Fruit fly (Drosophila melanogaster): ENCODE data around the gene CG12213.

The CG12213 gene

DNA sequence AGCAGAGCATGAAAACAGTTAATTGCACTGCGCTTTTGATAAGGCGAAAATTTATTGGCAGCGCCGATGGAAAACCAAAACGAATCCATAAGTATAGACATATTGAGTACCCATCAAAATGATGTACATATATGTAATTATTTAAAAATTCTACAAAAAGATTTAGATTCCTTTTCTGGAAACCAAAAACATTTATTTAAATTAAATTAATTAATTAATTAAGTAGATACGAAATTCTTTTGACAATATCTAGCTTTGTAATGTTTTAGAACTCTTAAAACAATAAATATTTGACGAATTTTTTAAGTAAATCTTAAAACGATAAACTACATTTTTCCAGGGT lies 9.8 kb upstream of the CG12213 start (continued):
- TF ChIP-seq svp (GFP tag) = peak; percentile 75
- peak; percentile 50 for TF ChIP-seq CG6276 (GFP tag; optimal IDR thresholded peaks at IDR 0.05)
- no peak for TF ChIP-seq CG11294 (GFP tag; IDR thresholded peaks at IDR 0.05)
- no peak for TF ChIP-seq fd85E (GFP tag; optimal IDR thresholded peaks at IDR 0.05)
- TF ChIP-seq OdsH (GFP tag; optimal IDR thresholded peaks at IDR 0.05) = peak; percentile 9
- no peak for TF ChIP-seq CG8319 (GFP tag; optimal IDR thresholded peaks at IDR 0.05)
- no peak for TF ChIP-seq CG31627 (GFP tag; optimal IDR thresholded peaks at IDR 0.05)
- no peak for TF ChIP-seq Blimp-1 (GFP tag; optimal IDR thresholded peaks at IDR 0.05)
- peak; percentile 34 for TF ChIP-seq esn (GFP tag; optimal IDR thresholded peaks at IDR 0.05)
- no peak for TF ChIP-seq net (GFP tag; optimal IDR thresholded peaks at IDR 0.05)
- peak; percentile 4 for TF ChIP-seq CG16779 (tag; optimal IDR thresholded peaks at IDR 0.05)
- TF ChIP-seq CG15336 (GFP tag; IDR thresholded peaks at IDR 0.05) = peak; percentile 66
- TF ChIP-seq Hr39 (GFP tag; optimal IDR thresholded peaks at IDR 0.05) = no peak
- TF ChIP-seq CG6854 (GFP tag; optimal IDR thresholded peaks at IDR 0.05) = no peak
- no peak for TF ChIP-seq topi (GFP tag; optimal IDR thresholded peaks at IDR 0.05)
- TF ChIP-seq dsx (GFP tag; optimal IDR thresholded peaks at IDR 0.05; ENCODE audit: poor library complexity, severe bottlenecking) = no peak
- TF ChIP-seq CG4318 (GFP tag; optimal IDR thresholded peaks at IDR 0.05) = no peak
- TF ChIP-seq Eip78C (GFP tag) = peak; percentile 43
- no peak for TF ChIP-seq CG11902 (GFP tag; optimal IDR thresholded peaks at IDR 0.05)
- no peak for TF ChIP-seq lz (GFP tag; optimal IDR thresholded peaks at IDR 0.05)
- peak; percentile 17 for TF ChIP-seq CG10669 (GFP tag; optimal IDR thresholded peaks at IDR 0.05)
- no peak for TF ChIP-seq CG7368 (GFP tag; optimal IDR thresholded peaks at IDR 0.05)
- no peak for TF ChIP-seq fd59A (GFP tag; optimal IDR thresholded peaks at IDR 0.05)
- peak; percentile 34 for TF ChIP-seq CG3919 (GFP tag; optimal IDR thresholded peaks at IDR 0.05)
- peak; percentile 18 for TF ChIP-seq CG34406 (GFP tag; optimal IDR thresholded peaks at IDR 0.05)

DNA sequence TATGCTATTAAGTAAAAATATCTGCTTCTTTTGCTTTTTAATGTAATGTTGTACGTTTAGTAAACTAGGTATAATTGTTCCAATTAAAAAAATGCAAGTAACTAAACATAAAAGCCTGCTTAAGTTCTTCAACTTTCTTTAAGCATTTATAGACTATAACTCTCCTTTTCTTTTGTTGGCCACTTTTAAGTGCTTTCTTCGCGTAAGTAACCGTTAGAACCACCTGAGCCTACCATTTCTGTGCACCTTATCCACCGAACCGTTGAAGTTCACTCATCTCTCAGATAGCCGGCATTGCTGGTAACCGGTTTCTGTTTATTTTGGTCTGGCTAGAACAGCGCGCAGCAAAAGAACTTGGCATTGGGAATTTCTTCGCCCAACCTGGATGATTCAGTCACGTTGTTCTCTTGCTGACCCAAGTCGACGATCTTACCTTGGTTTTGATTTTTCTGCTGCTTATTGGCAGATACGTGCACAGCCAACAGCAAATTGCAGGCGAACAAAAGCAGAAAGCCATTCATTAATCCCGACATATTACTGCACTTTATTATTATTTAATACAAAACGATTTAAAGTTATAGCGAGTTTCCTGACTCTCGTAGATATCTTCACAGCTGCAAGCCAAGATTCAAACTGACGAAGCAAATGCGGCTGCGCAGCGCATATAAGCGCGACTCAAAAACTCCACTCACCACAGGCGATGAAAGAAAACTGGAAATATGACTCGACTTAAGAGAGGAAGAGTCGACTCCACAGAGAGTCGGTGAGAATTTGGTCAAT lies 9.3 kb upstream of the CG12213 start, which contains the start of gene CG10005:
CG10005 (minus strand) TSS at position 642 of the 780 bp plus-strand sequence.
- TF ChIP-seq Smox (GFP tag; optimal IDR thresholded peaks at IDR 0.05) = no peak
- no peak for TF ChIP-seq CG8632 (GFP tag; optimal IDR thresholded peaks at IDR 0.05)
- no peak for TF ChIP-seq spab (GFP tag; optimal IDR thresholded peaks at IDR 0.05)
- no peak for TF ChIP-seq Ets21C (GFP tag; optimal IDR thresholded peaks at IDR 0.05)
- TF ChIP-seq Eip75B (GFP tag; optimal IDR thresholded peaks at IDR 0.05) = peak; percentile 49
- peak; percentile 57 for TF ChIP-seq CG6854 (GFP tag; optimal IDR thresholded peaks at IDR 0.05)
- TF ChIP-seq CG6792 (GFP tag; optimal IDR thresholded peaks at IDR 0.05) = no peak
- peak; percentile 4 for TF ChIP-seq topi (GFP tag; optimal IDR thresholded peaks at IDR 0.05)
- peak; percentile 15 for TF ChIP-seq dsx (GFP tag; optimal IDR thresholded peaks at IDR 0.05; ENCODE audit: poor library complexity, severe bottlenecking)
- TF ChIP-seq Lpt (GFP tag; optimal IDR thresholded peaks at IDR 0.05) = no peak
- TF ChIP-seq vri (GFP tag; optimal IDR thresholded peaks at IDR 0.05) = peak; percentile 67
- TF ChIP-seq Sox102F (GFP tag; optimal IDR thresholded peaks at IDR 0.05) = peak; percentile 27
- TF ChIP-seq Eip78C (GFP tag) = peak; percentile 77
- peak; percentile 22 to 59 for TF ChIP-seq ss (GFP tag; optimal IDR thresholded peaks at IDR 0.05)
- TF ChIP-seq Ets96B (tag; optimal IDR thresholded peaks at IDR 0.05) = no peak
- TF ChIP-seq CG9139 (GFP tag; optimal IDR thresholded peaks at IDR 0.05) = peak; percentile 59
- peak; percentile 27 for TF ChIP-seq fd85E (GFP tag; optimal IDR thresholded peaks at IDR 0.05)

DNA sequence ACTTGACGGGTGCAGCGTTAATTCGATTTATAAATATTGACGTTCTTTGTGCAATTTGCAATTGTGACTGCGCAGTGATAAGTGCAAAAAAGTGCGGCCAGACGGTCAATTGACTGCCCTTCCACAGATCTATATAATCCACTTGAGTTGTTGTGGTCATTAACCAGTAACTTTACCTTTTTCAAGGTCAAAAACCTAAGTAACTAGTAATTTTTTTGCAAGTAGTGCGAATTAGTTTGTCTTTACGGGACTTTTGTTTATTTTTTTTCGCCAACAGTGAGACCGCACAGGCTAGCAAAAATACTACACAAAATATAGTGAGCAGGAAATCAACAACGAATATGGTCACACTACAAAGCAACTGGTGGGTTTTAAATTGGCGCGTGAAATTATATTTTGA lies 7.1 kb upstream of the CG12213 start, which contains the start of gene Tango9:
Tango9 (minus strand) TSS at position 280 of the 400 bp plus-strand sequence.
- TF ChIP-seq eg (GFP tag; IDR thresholded peaks at IDR 0.05) = no peak
- peak; percentile 17 for TF ChIP-seq CG10631 (GFP tag; optimal IDR thresholded peaks at IDR 0.05)
- no peak for TF ChIP-seq CG16779 (tag; optimal IDR thresholded peaks at IDR 0.05)
- peak; percentile 9 to 47 for TF ChIP-seq ss (GFP tag; optimal IDR thresholded peaks at IDR 0.05)
- peak; percentile 66 for TF ChIP-seq fkh (GFP tag; optimal IDR thresholded peaks at IDR 0.05)
- TF ChIP-seq CG7368 (GFP tag; optimal IDR thresholded peaks at IDR 0.05) = peak; percentile 38
- no peak for TF ChIP-seq Eip93F (GFP tag; optimal IDR thresholded peaks at IDR 0.05)
- peak; percentile 63 for TF ChIP-seq cyc (GFP tag; optimal IDR thresholded peaks at IDR 0.05)
- peak; percentile 33 for TF ChIP-seq net (GFP tag; optimal IDR thresholded peaks at IDR 0.05)
- TF ChIP-seq topi (GFP tag; optimal IDR thresholded peaks at IDR 0.05) = peak; percentile 55
- TF ChIP-seq CG4318 (GFP tag; optimal IDR thresholded peaks at IDR 0.05) = no peak
- TF ChIP-seq achi (GFP tag; optimal IDR thresholded peaks at IDR 0.05) = peak; percentile 20
- TF ChIP-seq CG15336 (GFP tag; IDR thresholded peaks at IDR 0.05) = 0 out of 2 replicates have a peak, but pooled peaks have one; percentile 25
- no peak for TF ChIP-seq fd85E (GFP tag; optimal IDR thresholded peaks at IDR 0.05)
- TF ChIP-seq CG10669 (GFP tag; optimal IDR thresholded peaks at IDR 0.05) = peak; percentile 1
- TF ChIP-seq Smox (GFP tag; optimal IDR thresholded peaks at IDR 0.05) = no peak
- TF ChIP-seq CG8632 (GFP tag; optimal IDR thresholded peaks at IDR 0.05) = peak; percentile 12
- peak; percentile 2 for TF ChIP-seq CG11762 (GFP tag; optimal IDR thresholded peaks at IDR 0.05; ENCODE audit: insufficient read depth)
- TF ChIP-seq CG6792 (GFP tag; optimal IDR thresholded peaks at IDR 0.05) = peak; percentile 35
- TF ChIP-seq CG31627 (GFP tag; optimal IDR thresholded peaks at IDR 0.05) = peak; percentile 59
- TF ChIP-seq CG6276 (GFP tag; optimal IDR thresholded peaks at IDR 0.05) = no peak
- no peak for TF ChIP-seq CG32006 (GFP tag; optimal IDR thresholded peaks at IDR 0.05)
- peak; percentile 45 for TF ChIP-seq CG11902 (GFP tag; optimal IDR thresholded peaks at IDR 0.05)
- TF ChIP-seq CG3919 (GFP tag; optimal IDR thresholded peaks at IDR 0.05) = peak; percentile 67

Data from whole organism, prepupa.